Fruit fly (Drosophila melanogaster) whole organism, wandering third instar larva: ENCODE data around the gene Osi13.

ENCODE experiments used
- Abd-B ChIP-seq: fragments of >200 bp; optimal IDR thresholded peaks from 2 replicates; lab custom pipeline; 2017; ENCODE audit warnings: missing biosample characterization, missing genetic modification characterization
- pan ChIP-seq: fragments of >200 bp; optimal IDR thresholded peaks from 2 replicates; lab custom pipeline; 2017

dm6 chr3R:6248694-6249093, 42.8 kb upstream of the Osi13 start, which contains the start of gene Osi7:
- TF ChIP-seq pan (lab: Kevin White, UChicago): no peak
- TF ChIP-seq Abd-B (GFP tag; lab: Kevin White, UChicago): no peak
